Fruit fly (Drosophila melanogaster): Measurements from ENCODE around the gene CG9727.
A peak's percentile ranks its signal among the peaks of the same experiment; 100 is the strongest.

CG9727 gene

dm6 chr3R:6427619-6428378 is 28.7 kb downstream of the CG9727 start (continued):
- TF ChIP-seq CG1233 (GFP tag; optimal IDR thresholded peaks at IDR 0.05) (peak; percentile 49), CG18764 (GFP tag; optimal IDR thresholded peaks at IDR 0.05) (peak; percentile 71), en (GFP tag; optimal IDR thresholded peaks at IDR 0.05) (no peak), CG10209 (GFP tag; optimal IDR thresholded peaks at IDR 0.05) (peak; percentile 64), CG31441 (GFP tag; IDR thresholded peaks at IDR 0.05) (peak; percentile 72), CG13424 (tag; optimal IDR thresholded peaks at IDR 0.05) (peak; percentile 61), HHEX (GFP tag; optimal IDR thresholded peaks at IDR 0.05) (peak; percentile 59), CG14441 (GFP tag; IDR thresholded peaks at IDR 0.05) (peak; percentile 53; the same call in 1 of the 2 replicates), CTCF (GFP tag; optimal IDR thresholded peaks at IDR 0.05) (no peak), CG30431 (GFP tag; optimal IDR thresholded peaks at IDR 0.05) (peak; percentile 49), CG32767 (GFP tag; IDR thresholded peaks at IDR 0.05) (peak; percentile 69), cwo (GFP tag; optimal IDR thresholded peaks at IDR 0.05) (peak; percentile 54), Adf1 (GFP tag; IDR thresholded peaks at IDR 0.05) (0 out of 2 replicates have a peak, but pooled peaks have one; percentile 5), H2.0 (GFP tag; IDR thresholded peaks at IDR 0.05) (0 out of 2 replicates have a peak, but pooled peaks have one; percentile 47), schlank (tag; optimal IDR thresholded peaks at IDR 0.05) (no peak), trem (tag; optimal IDR thresholded peaks at IDR 0.05) (peak; percentile 43), Asciz (GFP tag; optimal IDR thresholded peaks at IDR 0.05) (peak; percentile 75), CG12299 (tag; optimal IDR thresholded peaks at IDR 0.05) (no peak), Rfx (GFP tag; IDR thresholded peaks at IDR 0.05) (peak; percentile 51; the same call in 1 of the 2 replicates), odd (GFP tag; optimal IDR thresholded peaks at IDR 0.05) (peak; percentile 29), tgo (GFP tag; IDR thresholded peaks at IDR 0.05) (peak; percentile 74), CG2889 (GFP tag; IDR thresholded peaks at IDR 0.05) (peak; percentile 44; the same call in 1 of the 3 replicates), CoRest (tag; optimal IDR thresholded peaks at IDR 0.05) (peak; percentile 50), Dad (GFP tag; optimal IDR thresholded peaks at IDR 0.05) (peak; percentile 39), CG2712 (tag; optimal IDR thresholded peaks at IDR 0.05) (peak; percentile 79), Chrac-16 (GFP tag; optimal IDR thresholded peaks at IDR 0.05) (peak; percentile 52), CG18619 (GFP tag; optimal IDR thresholded peaks at IDR 0.05) (peak; percentile 47), dysf (GFP tag; IDR thresholded peaks at IDR 0.05) (peak; percentile 71; the same call in 2 of the 3 replicates), lab (GFP tag; optimal IDR thresholded peaks at IDR 0.05) (peak; percentile 86), ci (GFP tag; IDR thresholded peaks at IDR 0.05) (peak; percentile 87; the same call in 2 of the 3 replicates), sens (GFP tag) (peak; percentile 89), kni (GFP tag; optimal IDR thresholded peaks at IDR 0.05) (peak; percentile 69), CG17829 (tag; optimal IDR thresholded peaks at IDR 0.05) (peak; percentile 77), CG12155 (GFP tag; optimal IDR thresholded peaks at IDR 0.05) (peak; percentile 22), Hr3 (GFP tag; optimal IDR thresholded peaks at IDR 0.05) (peak; percentile 23), TFAM (GFP tag; optimal IDR thresholded peaks at IDR 0.05) (no peak), gro (GFP tag; optimal IDR thresholded peaks at IDR 0.05) (no peak), Bdp1 (GFP tag; optimal IDR thresholded peaks at IDR 0.05) (peak; percentile 19)

- TF ChIP-seq Aef1 (GFP tag; IDR thresholded peaks at IDR 0.05) (no peak), CG13894 (tag; optimal IDR thresholded peaks at IDR 0.05) (peak; percentile 30), CG17829 (tag; optimal IDR thresholded peaks at IDR 0.05) (no peak), ac (GFP tag; optimal IDR thresholded peaks at IDR 0.05) (no peak), Vsx1 (GFP tag; optimal IDR thresholded peaks at IDR 0.05) (no peak), CG2199 (GFP tag; IDR thresholded peaks at IDR 0.05) (peak; percentile 88; the same call in 2 of the 3 replicates), Drgx (GFP tag; IDR thresholded peaks at IDR 0.05) (no peak), Med (GFP tag) (peak; percentile 69), NFAT (GFP tag; IDR thresholded peaks at IDR 0.05) (no peak), CG8478 (optimal IDR thresholded peaks at IDR 0.05) (no peak), cato (GFP tag; optimal IDR thresholded peaks at IDR 0.05; ENCODE audit: borderline replicate concordance) (no peak), jigr1 (GFP tag; IDR thresholded peaks at IDR 0.05) (no peak), dpn (GFP tag; optimal IDR thresholded peaks at IDR 0.05) (no peak), jumu (GFP tag; optimal IDR thresholded peaks at IDR 0.05) (no peak)
These were observed 30.1 kb downstream of the CG9727 start for dm6 chr3R:6426173-6426899.

Measured in whole organism, embryonic.